Worm (Caenorhabditis elegans): Measurements from ENCODE around the gene F49H6.15.

ce11 chrV:17014050-17014449 lies 12.1 kb downstream of the F49H6.15 start, which contains the start of gene clc-13:
- TF ChIP-seq ama-1 (optimal IDR thresholded peaks at IDR 0.05) (no peak), tbx-37 (GFP tag; conservative IDR thresholded peaks at IDR 0.05) (no peak), scrt-1 (GFP tag; IDR thresholded peaks at IDR 0.05) (no peak), sea-1 (GFP tag; conservative IDR thresholded peaks at IDR 0.05) (no peak), ets-7 (tag; optimal IDR thresholded peaks at IDR 0.05) (no peak), B0310.2 (tag; optimal IDR thresholded peaks at IDR 0.05) (no peak)

All from whole organism, early embryonic.